Worm (Caenorhabditis elegans) whole organism, L2 larva: Measurements from ENCODE around the gene spig-4.
"Not testable (repeated sequence)": the region's sequence is repeated elsewhere in the genome, so short reads cannot be mapped to it uniquely, and the experiment has no call there.

ENCODE experiments used
- R02D3.7 ChIP-seq: fragments of 150-350 bp; optimal IDR thresholded peaks from 2 replicates; lab custom pipeline; 2014; ENCODE audit warnings: missing biosample characterization, missing genetic modification characterization
- mab-5 ChIP-seq: fragments of 150-350 bp; optimal IDR thresholded peaks from 2 replicates; lab custom pipeline; 2014; ENCODE audit warnings: missing biosample characterization, missing genetic modification characterization
- nhr-10 ChIP-seq: sonication (generic microtip); optimal IDR thresholded peaks from 2 replicates; lab custom pipeline; 2017; ENCODE audit warnings: missing biosample characterization, missing genetic modification characterization
- nhr-77 ChIP-seq: fragments of 150-350 bp; optimal IDR thresholded peaks from 2 replicates; lab custom pipeline; 2014; ENCODE audit warnings: missing biosample characterization, missing genetic modification characterization
- unc-39 ChIP-seq: fragments of 150-350 bp; optimal IDR thresholded peaks from 2 replicates; lab custom pipeline; 2014; ENCODE audit warnings: missing biosample characterization, missing genetic modification characterization
- ztf-1 ChIP-seq: fragments of 200-800 bp; sonication (Bioruptor generic); conservative IDR thresholded peaks from 2 replicates; pipeline ENCODE4 v1.3.6; 2022; ENCODE audit warnings: missing genetic modification characterization, missing compliant biosample characterization

DNA sequence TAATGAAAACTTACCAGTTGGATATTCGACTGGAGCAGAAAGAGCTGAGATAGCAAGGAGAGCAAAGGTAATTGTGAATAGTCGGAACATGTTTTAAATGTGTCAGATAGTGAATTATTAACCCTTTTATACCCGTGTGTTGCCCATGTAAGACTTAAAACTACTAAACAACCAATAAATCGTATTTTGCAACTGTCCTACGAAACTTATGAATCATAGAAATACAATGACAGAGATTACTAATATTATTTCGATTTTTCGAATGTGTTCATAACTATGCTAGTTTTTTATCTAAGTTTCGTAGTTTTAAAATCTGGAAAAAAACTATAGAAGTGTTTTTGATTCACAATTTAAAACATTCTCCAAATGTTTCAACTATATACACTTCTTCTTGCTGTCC, at the start of gene spig-4:
- not testable (repeated sequence) for TF ChIP-seq nhr-77 (tag; lab: Kevin White, UChicago); nhr-10 (tag; lab: Kevin White, UChicago); ztf-1 (GFP tag; lab: Robert Waterston, UW); unc-39 (tag; lab: Kevin White, UChicago); mab-5 (tag; lab: Kevin White, UChicago); R02D3.7 (tag; lab: Kevin White, UChicago)
